Fruit fly (Drosophila melanogaster) whole organism, adult: ENCODE data around the gene unc79.

Experiments used
- CG11617 ChIP-seq: fragments of 200-800 bp; sonication (Bioruptor generic); optimal IDR thresholded peaks from 2 replicates; lab custom pipeline; 2017; ENCODE audit warnings: mild to moderate bottlenecking, missing biosample characterization, missing genetic modification reagents, missing genetic modification characterization
- CG12768 ChIP-seq: fragments of 200-800 bp; sonication (Bioruptor generic); optimal IDR thresholded peaks from 2 replicates; lab custom pipeline; 2017; ENCODE audit warnings: missing biosample characterization, missing genetic modification characterization, mild to moderate bottlenecking, moderate library complexity, missing genetic modification reagents
- CG14711 ChIP-seq: fragments of 200-800 bp; sonication (Bioruptor generic); optimal IDR thresholded peaks from 2 replicates; lab custom pipeline; 2018; ENCODE audit warnings: missing biosample characterization, mild to moderate bottlenecking, missing genetic modification characterization, moderate library complexity
- CG1620 ChIP-seq: fragments of 200-800 bp; sonication (Bioruptor generic); optimal IDR thresholded peaks from 2 replicates; lab custom pipeline; 2016; ENCODE audit warnings: missing biosample characterization, missing genetic modification characterization
- CG33017 ChIP-seq: fragments of 200-800 bp; sonication (Bioruptor generic); optimal IDR thresholded peaks from 2 replicates; lab custom pipeline; 2018; ENCODE audit warnings: missing biosample characterization, mild to moderate bottlenecking, missing genetic modification characterization, moderate library complexity
- CG5204 ChIP-seq: fragments of 200-800 bp; sonication (Bioruptor generic); optimal IDR thresholded peaks from 2 replicates; lab custom pipeline; 2016; ENCODE audit warnings: missing biosample characterization, missing genetic modification characterization
- CG7045 ChIP-seq: fragments of 200-800 bp; sonication (Bioruptor generic); optimal IDR thresholded peaks from 2 replicates; lab custom pipeline; 2017; ENCODE audit warnings: missing biosample characterization, mild to moderate bottlenecking, missing genetic modification characterization
- CG7101 ChIP-seq: fragments of 200-800 bp; sonication (Bioruptor generic); optimal IDR thresholded peaks from 2 replicates; lab custom pipeline; 2018; ENCODE audit warnings: missing biosample characterization, mild to moderate bottlenecking, missing genetic modification characterization, moderate library complexity
- Clk ChIP-seq: fragments of 200-800 bp; sonication (Bioruptor generic); optimal IDR thresholded peaks from 2 replicates; lab custom pipeline; 2017; ENCODE audit warnings: missing biosample characterization, missing genetic modification characterization
- Crg-1 ChIP-seq: fragments of 200-800 bp; sonication (Bioruptor generic); optimal IDR thresholded peaks from 2 replicates; lab custom pipeline; 2016; ENCODE audit warnings: missing biosample characterization, missing genetic modification characterization
- Hr96 ChIP-seq: fragments of 200-800 bp; sonication (Bioruptor generic); optimal IDR thresholded peaks from 2 replicates; lab custom pipeline; 2016; ENCODE audit warnings: missing biosample characterization, missing genetic modification characterization
- Mnt ChIP-seq: fragments of 200-800 bp; sonication (Bioruptor generic); optimal IDR thresholded peaks from 2 replicates; lab custom pipeline; 2016; ENCODE audit warnings: missing biosample characterization, mild to moderate bottlenecking, missing genetic modification characterization
- bab1 ChIP-seq: fragments of 200-800 bp; sonication (Bioruptor generic); optimal IDR thresholded peaks from 3 replicates; lab custom pipeline; 2019; ENCODE audit warnings: missing biosample characterization, mild to moderate bottlenecking, missing genetic modification characterization, moderate library complexity
- cic ChIP-seq: fragments of 200-800 bp; sonication (Bioruptor generic); optimal IDR thresholded peaks from 2 replicates; lab custom pipeline; 2017; ENCODE audit warnings: missing biosample characterization, mild to moderate bottlenecking, missing genetic modification characterization, moderate library complexity
- cnc ChIP-seq, 2 experiments: fragments of >200 bp; optimal IDR thresholded peaks; 2 replicates each; lab custom pipeline; 2017
- kay ChIP-seq: fragments of 200-800 bp; sonication (Bioruptor generic); peaks from one replicate; lab custom pipeline; 2016; ENCODE audit warnings: missing biosample characterization, missing genetic modification characterization, borderline replicate concordance
- ovo ChIP-seq: fragments of 200-800 bp; sonication (Bioruptor generic); optimal IDR thresholded peaks from 2 replicates; lab custom pipeline; 2016; ENCODE audit warnings: missing biosample characterization, missing genetic modification characterization
- pad ChIP-seq: fragments of 200-800 bp; sonication (Bioruptor generic); optimal IDR thresholded peaks from 3 replicates; lab custom pipeline; 2017; ENCODE audit warnings: missing biosample characterization, missing genetic modification characterization, mild to moderate bottlenecking, moderate library complexity, missing genetic modification reagents
- tj ChIP-seq: fragments of 200-800 bp; sonication (Bioruptor generic); optimal IDR thresholded peaks from 3 replicates; lab custom pipeline; 2017; ENCODE audit warnings: missing biosample characterization, mild to moderate bottlenecking, missing genetic modification characterization, moderate library complexity
- toe ChIP-seq: fragments of 200-800 bp; sonication (Bioruptor generic); optimal IDR thresholded peaks from 2 replicates; lab custom pipeline; 2016; ENCODE audit warnings: missing biosample characterization, missing genetic modification characterization

The unc79 gene

DNA sequence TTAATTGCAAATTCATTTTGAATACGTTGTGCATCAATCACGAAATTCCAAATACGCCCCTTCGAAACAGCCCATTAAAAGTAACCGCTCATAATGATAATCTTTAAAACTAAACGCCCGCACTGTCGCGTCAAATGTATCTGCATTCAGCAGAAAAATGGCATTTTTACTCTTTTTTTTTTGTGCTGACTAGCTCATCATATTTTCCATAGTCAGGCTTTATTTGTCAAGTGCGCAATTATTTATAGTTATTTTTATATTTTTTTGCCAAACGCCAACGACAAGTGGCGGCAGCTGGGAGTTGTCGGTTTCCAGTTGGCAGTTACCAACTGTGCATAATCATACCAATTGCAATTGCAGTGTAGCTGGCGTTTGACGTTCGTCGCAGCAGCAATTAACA, 10.5 kb upstream of the unc79 start, which contains the start of gene CG14280:
Gene CG14280 (plus strand): TSS at position 301 of the 400 bp plus-strand sequence.
- TF ChIP-seq CG5204 (GFP tag; lab: Kevin White, UChicago) (no peak), tj (GFP tag; lab: Kevin White, UChicago) (peak; percentile 33), cnc (optimal IDR thresholded peaks at IDR 0.05; lab: Kevin White, UChicago) (no peak), CG1620 (GFP tag; lab: Kevin White, UChicago) (no peak), Clk (GFP tag; lab: Kevin White, UChicago) (no peak), ovo (GFP tag; lab: Kevin White, UChicago) (no peak), kay (GFP tag; lab: Kevin White, UChicago) (peak; percentile 15)

DNA sequence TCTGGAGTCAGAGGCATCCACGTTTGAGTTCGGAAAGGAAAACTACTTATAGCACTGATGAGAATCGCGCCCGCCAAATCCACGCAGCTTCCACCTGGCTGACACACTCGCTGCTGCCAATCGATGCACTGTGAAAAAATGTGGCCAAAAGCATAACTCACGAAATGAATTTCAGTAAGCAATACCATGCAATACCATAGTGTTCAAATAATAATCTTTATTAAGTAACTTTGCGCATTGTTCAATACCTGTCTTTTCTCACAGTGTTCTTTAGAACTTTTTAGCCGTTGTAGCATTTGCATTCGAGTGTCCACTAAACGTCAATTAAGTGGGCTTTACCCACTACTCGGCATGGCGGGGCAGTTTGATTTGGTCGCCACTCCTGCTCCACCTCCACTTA, 9.3 kb upstream of the unc79 start:
- no peak for TF ChIP-seq tj (GFP tag; lab: Kevin White, UChicago)
- no peak for TF ChIP-seq CG5204 (GFP tag; lab: Kevin White, UChicago)
- no peak for TF ChIP-seq CG14711 (tag; lab: Kevin White, UChicago)
- TF ChIP-seq Hr96 (GFP tag; lab: Kevin White, UChicago) = no peak
- no peak for TF ChIP-seq Clk (GFP tag; lab: Kevin White, UChicago)
- TF ChIP-seq pad (GFP tag; lab: Kevin White, UChicago) = no peak
- no peak for TF ChIP-seq CG7045

DNA sequence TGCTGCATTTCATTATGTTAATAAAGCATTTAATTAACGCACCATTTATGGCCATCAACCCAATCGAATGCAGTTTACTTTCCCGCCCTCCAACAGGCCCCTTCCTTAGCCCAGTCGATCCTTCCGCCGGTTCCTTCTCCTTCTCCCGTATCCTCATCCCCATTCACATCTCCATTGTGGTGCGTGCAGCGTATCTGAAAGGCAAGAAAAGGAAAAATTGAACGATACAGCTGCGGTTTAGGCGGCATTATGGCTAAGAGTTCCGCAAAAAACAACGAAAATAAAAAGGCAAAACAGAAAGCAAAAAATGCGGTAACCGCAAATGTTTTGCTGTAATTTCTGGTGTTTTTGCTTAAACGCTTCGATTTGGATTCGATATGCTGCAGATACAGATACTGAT, 8.0 kb upstream of the unc79 start:
- TF ChIP-seq CG1620 (GFP tag; lab: Kevin White, UChicago) (no peak), Mnt (GFP tag; lab: Kevin White, UChicago) (no peak), Hr96 (GFP tag; lab: Kevin White, UChicago) (no peak), CG14711 (tag; lab: Kevin White, UChicago) (no peak), cnc (optimal IDR thresholded peaks at IDR 0.05; lab: Kevin White, UChicago) (no peak), CG12768 (GFP tag; lab: Kevin White, UChicago) (no peak), pad (GFP tag; lab: Kevin White, UChicago) (no peak), kay (GFP tag; lab: Kevin White, UChicago) (no peak), CG7101 (tag; lab: Kevin White, UChicago) (no peak), CG5204 (GFP tag; lab: Kevin White, UChicago) (no peak), CG7045 (no peak), cic (GFP tag; lab: Kevin White, UChicago) (no peak), Crg-1 (GFP tag; lab: Kevin White, UChicago) (no peak), ovo (GFP tag; lab: Kevin White, UChicago) (no peak)

DNA sequence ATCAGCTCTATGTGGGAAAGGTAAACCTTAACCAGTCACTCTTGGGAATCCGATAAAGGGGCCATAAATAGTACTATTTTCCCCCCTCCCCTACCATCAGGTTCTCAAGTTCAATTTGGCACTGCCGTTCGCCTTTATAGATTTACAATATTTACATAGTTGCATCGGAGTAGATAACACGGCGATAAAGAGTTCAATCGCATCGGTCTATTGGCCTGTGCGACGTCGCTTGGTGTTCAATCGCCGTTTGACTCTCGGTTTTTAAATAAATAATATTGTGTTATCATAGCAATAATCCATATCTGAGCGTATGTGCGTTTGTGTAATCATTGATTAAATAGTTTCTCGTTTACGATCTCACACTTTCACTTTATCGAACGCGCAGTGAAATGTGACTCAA, 4.1 kb upstream of the unc79 start:
- TF ChIP-seq CG1620 (GFP tag; lab: Kevin White, UChicago) = no peak
- TF ChIP-seq Crg-1 (GFP tag; lab: Kevin White, UChicago) = no peak
- TF ChIP-seq Clk (GFP tag; lab: Kevin White, UChicago) = no peak
- TF ChIP-seq ovo (GFP tag; lab: Kevin White, UChicago) = peak; percentile 25
- TF ChIP-seq CG33017 (tag; lab: Kevin White, UChicago) = no peak
- TF ChIP-seq kay (GFP tag; lab: Kevin White, UChicago) = no peak
- TF ChIP-seq tj (GFP tag; lab: Kevin White, UChicago) = no peak

DNA sequence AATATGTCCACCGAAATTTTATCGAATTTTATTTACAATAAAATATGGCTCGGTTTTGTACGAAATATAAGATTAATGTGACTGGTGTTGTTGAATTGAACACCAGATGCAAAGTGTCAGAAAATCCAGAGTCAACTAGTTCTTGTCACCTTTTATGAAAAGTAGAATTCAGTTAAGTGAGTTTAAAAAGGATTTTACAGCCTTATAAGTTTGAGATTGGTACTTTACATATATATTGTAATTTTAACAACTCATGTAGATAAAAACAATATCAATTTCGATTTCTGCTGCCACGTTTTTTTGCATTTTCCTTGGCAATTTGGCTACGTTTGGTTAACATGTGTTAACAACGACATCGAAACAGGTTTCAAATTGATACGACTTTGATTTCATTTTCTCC, 2.1 kb upstream of the unc79 start, which contains the start of gene CG5217:
Gene CG5217 (minus strand): TSS at position 101 of the 400 bp plus-strand sequence.
- TF ChIP-seq CG7101 (tag; lab: Kevin White, UChicago) (no peak), CG1620 (GFP tag; lab: Kevin White, UChicago) (no peak), CG33017 (tag; lab: Kevin White, UChicago) (no peak), CG7045 (no peak), CG11617 (GFP tag; lab: Kevin White, UChicago) (no peak), CG14711 (tag; lab: Kevin White, UChicago) (no peak), toe (GFP tag; lab: Kevin White, UChicago) (no peak), kay (GFP tag; lab: Kevin White, UChicago) (no peak), ovo (GFP tag; lab: Kevin White, UChicago) (no peak), Crg-1 (GFP tag; lab: Kevin White, UChicago) (no peak), pad (GFP tag; lab: Kevin White, UChicago) (no peak)

DNA sequence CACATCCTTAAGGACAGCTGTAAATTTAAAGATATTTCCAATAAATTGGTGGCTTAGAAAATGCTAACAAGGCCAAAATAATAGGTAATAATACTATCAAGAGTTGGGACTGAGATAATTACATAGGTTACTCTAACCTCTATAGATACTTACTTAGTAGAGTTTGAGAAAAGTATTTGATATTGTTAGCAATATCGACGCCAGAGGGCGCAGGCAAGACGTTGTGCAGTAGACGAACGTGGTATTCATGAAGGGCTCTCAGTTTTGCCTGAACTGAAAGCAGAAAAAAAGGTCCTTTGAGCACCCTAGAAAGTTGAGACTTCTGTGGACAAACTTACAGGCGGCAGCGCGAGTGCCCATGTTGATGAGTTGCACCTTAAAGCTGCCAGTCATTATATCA, 531 bp downstream of the unc79 start:
- TF ChIP-seq kay (GFP tag; lab: Kevin White, UChicago) (no peak), CG11617 (GFP tag; lab: Kevin White, UChicago) (no peak), Clk (GFP tag; lab: Kevin White, UChicago) (no peak), CG7045 (no peak), Mnt (GFP tag; lab: Kevin White, UChicago) (no peak), CG12768 (GFP tag; lab: Kevin White, UChicago) (no peak), Hr96 (GFP tag; lab: Kevin White, UChicago) (no peak), cnc (optimal IDR thresholded peaks at IDR 0.05; lab: Kevin White, UChicago) (no peak), tj (GFP tag; lab: Kevin White, UChicago) (no peak), CG5204 (GFP tag; lab: Kevin White, UChicago) (no peak), CG1620 (GFP tag; lab: Kevin White, UChicago) (no peak), Crg-1 (GFP tag; lab: Kevin White, UChicago) (no peak), cic (GFP tag; lab: Kevin White, UChicago) (no peak), CG7101 (tag; lab: Kevin White, UChicago) (no peak), bab1 (GFP tag; lab: Kevin White, UChicago) (no peak), CG14711 (tag; lab: Kevin White, UChicago) (no peak), ovo (GFP tag; lab: Kevin White, UChicago) (no peak), toe (GFP tag; lab: Kevin White, UChicago) (no peak), pad (GFP tag; lab: Kevin White, UChicago) (no peak), CG33017 (tag; lab: Kevin White, UChicago) (no peak)
